Worm (Caenorhabditis elegans) whole organism, L2 larva: ENCODE data around the gene Y22D7AL.15.

Experiments
- nhr-237 ChIP-seq: fragments of 150-350 bp; optimal IDR thresholded peaks from 2 replicates; lab custom pipeline; 2014; ENCODE audit warnings: missing biosample characterization, missing genetic modification characterization
- nhr-25 ChIP-seq: fragments of 150-350 bp; sonication (generic microtip); optimal IDR thresholded peaks from 3 replicates; lab custom pipeline; 2014; ENCODE audit warnings: missing biosample characterization, missing genetic modification characterization
- unc-39 ChIP-seq: fragments of 150-350 bp; optimal IDR thresholded peaks from 2 replicates; lab custom pipeline; 2014; ENCODE audit warnings: missing biosample characterization, missing genetic modification characterization

DNA sequence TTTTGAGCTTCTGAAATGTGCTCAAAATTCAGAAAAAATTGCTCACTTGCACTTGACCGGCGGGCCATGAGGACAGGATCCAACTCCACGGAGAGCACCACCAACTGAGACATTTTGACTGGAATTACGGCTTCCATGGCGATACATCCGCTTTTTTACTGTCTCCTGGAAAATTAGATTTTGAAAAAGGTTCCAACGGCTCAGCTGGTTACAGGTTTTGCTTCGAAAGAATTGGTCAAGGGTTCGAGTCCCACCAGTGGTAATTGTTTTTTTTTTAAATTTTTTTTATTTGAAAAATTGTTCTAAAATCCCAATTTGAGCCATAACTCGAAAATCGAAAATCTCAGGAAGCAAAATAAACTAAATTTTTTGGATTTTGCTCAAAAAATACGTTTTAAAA lies 2.7 kb upstream of the Y22D7AL.15 start:
- TF ChIP-seq nhr-25 (tag; lab: Kevin White, UChicago): no peak
- no peak for TF ChIP-seq nhr-237 (tag; lab: Kevin White, UChicago)
- TF ChIP-seq unc-39 (tag; lab: Kevin White, UChicago): no peak
